Worm (Caenorhabditis elegans): ENCODE data around the gene Y39A1A.17.

Gene Y39A1A.17

ce11 chrIII:10706972-10707438 lies 16.1 kb upstream of the Y39A1A.17 start, which contains the start of the genes Y39A1A.21 and Y39A1A.22 (continued):
- TF ChIP-seq hlh-30 (tag; optimal IDR thresholded peaks at IDR 0.05; ENCODE audit: insufficient read depth) (peak; percentile 8), nfya-1 (tag; optimal IDR thresholded peaks at IDR 0.05) (peak; percentile 80), ttx-3 (tag; optimal IDR thresholded peaks at IDR 0.05) (peak; percentile 5), che-1 (tag; optimal IDR thresholded peaks at IDR 0.05) (peak; percentile 30), hlh-6 (tag; optimal IDR thresholded peaks at IDR 0.05) (no peak), pag-3 (tag; optimal IDR thresholded peaks at IDR 0.05; ENCODE audit: borderline replicate concordance) (no peak), fkh-10 (GFP tag; optimal IDR thresholded peaks at IDR 0.05) (peak; percentile 70), madf-2 (tag; optimal IDR thresholded peaks at IDR 0.05) (no peak), tbx-2 (tag; optimal IDR thresholded peaks at IDR 0.05) (peak; percentile 63), C38D4.7 (GFP tag; optimal IDR thresholded peaks at IDR 0.05) (no peak), rnt-1 (tag; optimal IDR thresholded peaks at IDR 0.05) (no peak), ceh-31 (tag; optimal IDR thresholded peaks at IDR 0.05) (peak; percentile 59), F13H6.1 (tag; optimal IDR thresholded peaks at IDR 0.05) (no peak), ztf-16 (tag; optimal IDR thresholded peaks at IDR 0.05) (peak; percentile 41), ceh-30 (tag; optimal IDR thresholded peaks at IDR 0.05) (no peak), fkh-6 (tag; optimal IDR thresholded peaks at IDR 0.05) (no peak), ref-2 (tag; optimal IDR thresholded peaks at IDR 0.05) (peak; percentile 19), zip-5 (tag; optimal IDR thresholded peaks at IDR 0.05) (peak; percentile 8), T23F11.4 (GFP tag; optimal IDR thresholded peaks at IDR 0.05) (no peak), unc-3 (GFP tag; conservative IDR thresholded peaks at IDR 0.05) (no peak), unc-3 (tag; optimal IDR thresholded peaks at IDR 0.05) (no peak), pat-9 (tag; optimal IDR thresholded peaks at IDR 0.05) (no peak), sox-4 (tag; optimal IDR thresholded peaks at IDR 0.05) (no peak), unc-42 (tag; optimal IDR thresholded peaks at IDR 0.05) (peak; percentile 79), ceh-18 (tag; optimal IDR thresholded peaks at IDR 0.05) (peak; percentile 24), ceh-34 (tag; optimal IDR thresholded peaks at IDR 0.05) (peak; percentile 48), dmd-4 (tag; optimal IDR thresholded peaks at IDR 0.05; ENCODE audit: borderline replicate concordance) (no peak), nhr-11 (tag; optimal IDR thresholded peaks at IDR 0.05) (no peak), elt-2 (tag; optimal IDR thresholded peaks at IDR 0.05) (peak; percentile 75), unc-55 (GFP tag; optimal IDR thresholded peaks at IDR 0.05) (no peak), hlh-15 (tag; optimal IDR thresholded peaks at IDR 0.05) (peak; percentile 12), sdc-2 (tag; optimal IDR thresholded peaks at IDR 0.05) (no peak)

- TF ChIP-seq pqm-1 (tag; optimal IDR thresholded peaks at IDR 0.05) (no peak), pha-2 (tag; optimal IDR thresholded peaks at IDR 0.05) (no peak)
Observed at ce11 chrIII:10706481-10706880, 15.6 kb upstream of the Y39A1A.17 start.

ce11 chrIII:10704499-10704898 lies 13.6 kb upstream of the Y39A1A.17 start:
- TF ChIP-seq lim-6 (tag; optimal IDR thresholded peaks at IDR 0.05), result no peak
- no peak for TF ChIP-seq nfya-1 (tag; optimal IDR thresholded peaks at IDR 0.05)
- no peak for TF ChIP-seq dmd-4 (tag; optimal IDR thresholded peaks at IDR 0.05; ENCODE audit: borderline replicate concordance)
- no peak for TF ChIP-seq pha-2 (tag; optimal IDR thresholded peaks at IDR 0.05)
- no peak for TF ChIP-seq syd-9 (tag; optimal IDR thresholded peaks at IDR 0.05)
- no peak for TF ChIP-seq ceh-9 (tag; optimal IDR thresholded peaks at IDR 0.05)

ce11 chrIII:10703833-10704232 lies 12.9 kb upstream of the Y39A1A.17 start:
- TF ChIP-seq fkh-6 (tag; optimal IDR thresholded peaks at IDR 0.05), result no peak
- TF ChIP-seq madf-2 (tag; optimal IDR thresholded peaks at IDR 0.05), result no peak
- no peak for TF ChIP-seq dve-1 (tag; optimal IDR thresholded peaks at IDR 0.05)
- no peak for TF ChIP-seq sox-4 (tag; optimal IDR thresholded peaks at IDR 0.05)
- no peak for TF ChIP-seq pax-1 (tag; optimal IDR thresholded peaks at IDR 0.05)
- no peak for TF ChIP-seq ceh-9 (tag; optimal IDR thresholded peaks at IDR 0.05)
- TF ChIP-seq eyg-1 (tag; optimal IDR thresholded peaks at IDR 0.05), result no peak
- no peak for TF ChIP-seq ceh-14 (tag; optimal IDR thresholded peaks at IDR 0.05)
- no peak for TF ChIP-seq pag-3 (tag; optimal IDR thresholded peaks at IDR 0.05; ENCODE audit: borderline replicate concordance)
- no peak for TF ChIP-seq C38D4.7 (GFP tag; optimal IDR thresholded peaks at IDR 0.05)
- TF ChIP-seq lim-6 (tag; optimal IDR thresholded peaks at IDR 0.05), result no peak
- no peak for TF ChIP-seq unc-86 (tag; optimal IDR thresholded peaks at IDR 0.05)
- no peak for TF ChIP-seq mec-3 (tag; optimal IDR thresholded peaks at IDR 0.05; ENCODE audit: borderline replicate concordance)
- no peak for TF ChIP-seq ahr-1 (tag; optimal IDR thresholded peaks at IDR 0.05)
- no peak for TF ChIP-seq K09A11.1 (tag; optimal IDR thresholded peaks at IDR 0.05; ENCODE audit: insufficient read depth)
- no peak for TF ChIP-seq ceh-19 (GFP tag; optimal IDR thresholded peaks at IDR 0.05)
- TF ChIP-seq ceh-31 (tag; optimal IDR thresholded peaks at IDR 0.05), result no peak
